Worm (Caenorhabditis elegans): Measurements from ENCODE around the gene F48E8.2.

F48E8.2 gene

ce11 chrIII:5508669-5509068, 44.5 kb downstream of the F48E8.2 start, which contains the start of gene D1044.7:
D1044.7 (minus strand) TSS chrIII:5508769.
- no peak for TF ChIP-seq zip-8 (tag; optimal IDR thresholded peaks at IDR 0.05)
- no peak for TF ChIP-seq bed-3 (GFP tag; optimal IDR thresholded peaks at IDR 0.05)
- no peak for TF ChIP-seq ceh-83 (GFP tag; optimal IDR thresholded peaks at IDR 0.05)
- TF ChIP-seq blmp-1 (tag; optimal IDR thresholded peaks at IDR 0.05): no peak
- no peak for TF ChIP-seq tbx-8 (GFP tag; optimal IDR thresholded peaks at IDR 0.05)
- TF ChIP-seq unc-39 (tag; optimal IDR thresholded peaks at IDR 0.05): no peak
- no peak for TF ChIP-seq snpc-4 (tag; optimal IDR thresholded peaks at IDR 0.05)
- TF ChIP-seq elt-1 (tag; optimal IDR thresholded peaks at IDR 0.05; ENCODE audit: borderline replicate concordance, insufficient read depth): no peak
- TF ChIP-seq lin-13 (tag; optimal IDR thresholded peaks at IDR 0.05): no peak
- TF ChIP-seq hlh-1 (tag; optimal IDR thresholded peaks at IDR 0.05): no peak
- TF ChIP-seq lsy-2 (tag; optimal IDR thresholded peaks at IDR 0.05): no peak
- TF ChIP-seq nhr-2 (tag; optimal IDR thresholded peaks at IDR 0.05): no peak
- no peak for TF ChIP-seq M03D4.4 (tag; optimal IDR thresholded peaks at IDR 0.05)
- no peak for TF ChIP-seq nhr-76 (tag; optimal IDR thresholded peaks at IDR 0.05)
- TF ChIP-seq unc-62 (GFP tag; optimal IDR thresholded peaks at IDR 0.05): no peak

ce11 chrIII:5512502-5512901, 48.3 kb downstream of the F48E8.2 start, which contains the start of gene pqn-25:
pqn-25 (minus strand) TSS chrIII:5512602.
- no peak for TF ChIP-seq hlh-1 (tag; optimal IDR thresholded peaks at IDR 0.05)
- no peak for TF ChIP-seq unc-120 (tag; optimal IDR thresholded peaks at IDR 0.05; ENCODE audit: poor library complexity, severe bottlenecking)
- no peak for TF ChIP-seq ceh-43 (GFP tag; optimal IDR thresholded peaks at IDR 0.05)
- TF ChIP-seq lsy-2 (tag; optimal IDR thresholded peaks at IDR 0.05): no peak
- no peak for TF ChIP-seq blmp-1 (tag; optimal IDR thresholded peaks at IDR 0.05)
- no peak for TF ChIP-seq flh-1 (GFP tag; optimal IDR thresholded peaks at IDR 0.05)
- no peak for TF ChIP-seq ceh-83 (GFP tag; optimal IDR thresholded peaks at IDR 0.05)
- no peak for TF ChIP-seq ces-1 (GFP tag; optimal IDR thresholded peaks at IDR 0.05)
- TF ChIP-seq bed-3 (GFP tag; optimal IDR thresholded peaks at IDR 0.05): no peak
- no peak for TF ChIP-seq mls-2 (tag; optimal IDR thresholded peaks at IDR 0.05)
- TF ChIP-seq lin-32 (GFP tag; optimal IDR thresholded peaks at IDR 0.05): no peak
- no peak for TF ChIP-seq cnd-1 (tag; optimal IDR thresholded peaks at IDR 0.05)
- no peak for TF ChIP-seq unc-62 (GFP tag; optimal IDR thresholded peaks at IDR 0.05)
- no peak for TF ChIP-seq elt-1 (tag; optimal IDR thresholded peaks at IDR 0.05; ENCODE audit: borderline replicate concordance, insufficient read depth)

ce11 chrIII:5517423-5517822, 53.2 kb downstream of the F48E8.2 start, which contains the start of gene nekl-4:
nekl-4 (minus strand) TSS chrIII:5517523.
- no peak for TF ChIP-seq nhr-2 (tag; optimal IDR thresholded peaks at IDR 0.05)
- no peak for TF ChIP-seq ceh-83 (GFP tag; optimal IDR thresholded peaks at IDR 0.05)
- TF ChIP-seq mab-5 (tag; optimal IDR thresholded peaks at IDR 0.05): no peak
- TF ChIP-seq ham-2 (GFP tag; optimal IDR thresholded peaks at IDR 0.05): no peak
- TF ChIP-seq M03D4.4 (tag; optimal IDR thresholded peaks at IDR 0.05): no peak
- no peak for TF ChIP-seq mls-2 (tag; optimal IDR thresholded peaks at IDR 0.05)
- no peak for TF ChIP-seq drap-1 (GFP tag; optimal IDR thresholded peaks at IDR 0.05)
- no peak for TF ChIP-seq nhr-28 (tag; optimal IDR thresholded peaks at IDR 0.05)
- no peak for TF ChIP-seq lin-32 (GFP tag; optimal IDR thresholded peaks at IDR 0.05)
- no peak for TF ChIP-seq ceh-43 (GFP tag; optimal IDR thresholded peaks at IDR 0.05)
- no peak for TF ChIP-seq lsy-2 (tag; optimal IDR thresholded peaks at IDR 0.05)
- no peak for TF ChIP-seq elt-1 (tag; optimal IDR thresholded peaks at IDR 0.05; ENCODE audit: borderline replicate concordance, insufficient read depth)
- TF ChIP-seq bed-3 (GFP tag; optimal IDR thresholded peaks at IDR 0.05): no peak

Data from whole organism, mixed stage, embryonic.